Worm (Caenorhabditis elegans): Measurements from ENCODE around the gene ins-8.

DNA sequence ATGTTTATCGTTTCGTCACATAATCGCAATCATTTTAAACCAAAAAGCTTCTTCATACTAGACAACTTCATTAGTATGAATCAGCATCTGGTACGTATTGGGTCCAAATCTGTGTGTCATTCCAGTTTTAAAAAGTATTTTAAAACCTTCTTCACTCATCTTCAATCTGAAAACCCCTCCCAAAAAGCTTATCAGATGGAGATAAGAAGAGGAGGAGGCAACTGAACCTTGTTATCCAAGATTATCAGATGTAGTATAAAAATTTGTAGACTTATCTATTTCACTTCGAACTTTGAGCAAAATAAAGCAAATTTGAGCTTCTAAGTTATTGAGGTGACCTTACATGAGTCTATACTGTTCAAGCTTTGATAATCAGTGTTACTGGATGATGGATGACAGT, 29.1 kb upstream of the ins-8 start, which contains the start of gene nhr-38:
- TF ChIP-seq ztf-11 (tag; optimal IDR thresholded peaks at IDR 0.05) (no peak), unc-130 (GFP tag; optimal IDR thresholded peaks at IDR 0.05) (no peak), fkh-10 (GFP tag; optimal IDR thresholded peaks at IDR 0.05) (no peak), zfp-3 (GFP tag; conservative IDR thresholded peaks at IDR 0.05) (no peak), lin-15B (tag; optimal IDR thresholded peaks at IDR 0.05) (no peak), spr-3 (GFP tag; optimal IDR thresholded peaks at IDR 0.05) (no peak), ama-1 (optimal IDR thresholded peaks at IDR 0.05) (no peak), hlh-30 (tag; optimal IDR thresholded peaks at IDR 0.05; ENCODE audit: insufficient read depth) (no peak), unc-62 (GFP tag; optimal IDR thresholded peaks at IDR 0.05 in 1 of 2) (peak in 1 of 2 experiments; percentile 41), unc-62 (tag; optimal IDR thresholded peaks at IDR 0.05) (no peak), jun-1 (tag; optimal IDR thresholded peaks at IDR 0.05) (no peak), fos-1 (tag; optimal IDR thresholded peaks at IDR 0.05) (no peak), nhr-11 (tag; optimal IDR thresholded peaks at IDR 0.05) (no peak)
